Worm (Caenorhabditis elegans) whole organism, L1 larva: ENCODE data around the gene F46G10.4.
A peak's percentile ranks its signal among the peaks of the same experiment; 100 is the strongest.

Experiments used
- C16A3.4 ChIP-seq: fragments of 150-350 bp; optimal IDR thresholded peaks from 2 replicates; lab custom pipeline; 2014; ENCODE audit warnings: missing biosample characterization, missing genetic modification characterization
- blmp-1 ChIP-seq: fragments of 150-350 bp; optimal IDR thresholded peaks from 2 replicates; lab custom pipeline; 2014; ENCODE audit warnings: missing biosample characterization, missing genetic modification characterization
- ceh-82 ChIP-seq, 3 experiments: fragments of 150-350 bp in 1 of 3; sonication (generic microtip) in 2 of 3; optimal IDR thresholded peaks; 2 replicates each; lab custom pipeline; 2014 to 2017; ENCODE audit warnings: missing biosample characterization in 3 of 3, missing genetic modification characterization in 3 of 3
- ceh-90 ChIP-seq: sonication (generic microtip); optimal IDR thresholded peaks from 2 replicates; lab custom pipeline; 2016; ENCODE audit warnings: missing genetic modification characterization, missing compliant biosample characterization
- ces-1 ChIP-seq: fragments of 150-350 bp; optimal IDR thresholded peaks from 2 replicates; lab custom pipeline; 2014; ENCODE audit warnings: missing biosample characterization, missing genetic modification reagents, missing genetic modification characterization
- dpl-1 ChIP-seq, 3 experiments: fragments of 150-350 bp in 2 of 3; sonication (generic microtip) in 1 of 3; optimal IDR thresholded peaks; 2 replicates each; lab custom pipeline; 2014 to 2017; ENCODE audit warnings: missing biosample characterization in 3 of 3, missing genetic modification characterization in 3 of 3, missing genetic modification reagents in 3 of 3
- dsc-1 ChIP-seq: sonication (generic microtip); optimal IDR thresholded peaks from 2 replicates; lab custom pipeline; 2016; ENCODE audit warnings: mild to moderate bottlenecking, missing genetic modification characterization, missing compliant biosample characterization
- efl-1 ChIP-seq, 4 experiments: fragments of 150-350 bp; optimal IDR thresholded peaks in 3 of 4; peaks in 1 of 4; 1 replicate in 1 of 4; 2 replicates in 3 of 4; lab custom pipeline; 2014; ENCODE audit warnings: missing biosample characterization in 2 of 4, missing genetic modification characterization in 2 of 4, missing genetic modification reagents in 2 of 4
- egl-27 ChIP-seq, 2 experiments: fragments of 150-350 bp in 1 of 2; sonication (generic microtip); optimal IDR thresholded peaks; 3 replicates each; lab custom pipeline; 2017 to 2018; ENCODE audit warnings: missing biosample characterization in 2 of 2, missing genetic modification characterization in 2 of 2, missing genetic modification reagents in 2 of 2
- elt-2 ChIP-seq: sonication (generic microtip); optimal IDR thresholded peaks from 2 replicates; lab custom pipeline; 2016; ENCODE audit warnings: missing genetic modification characterization, mild to moderate bottlenecking, inconsistent platforms, missing compliant biosample characterization, missing genetic modification reagents
- elt-3 ChIP-seq, 6 experiments: fragments of 150-350 bp in 1 of 6; sonication (generic microtip); optimal IDR thresholded peaks; 2 replicates each; lab custom pipeline; 2017 to 2018; ENCODE audit warnings: missing biosample characterization in 6 of 6, missing genetic modification characterization in 6 of 6, inconsistent platforms in 1 of 6
- fkh-4 ChIP-seq: sonication (generic microtip); optimal IDR thresholded peaks from 2 replicates; lab custom pipeline; 2016; ENCODE audit warnings: missing compliant biosample characterization, missing genetic modification characterization, borderline replicate concordance
- fos-1 ChIP-seq: fragments of 150-350 bp; optimal IDR thresholded peaks from 2 replicates; lab custom pipeline; 2014; ENCODE audit warnings: missing biosample characterization, missing genetic modification characterization
- grh-1 ChIP-seq: fragments of 200-800 bp; sonication (Bioruptor generic); IDR thresholded peaks from 2 replicates; pipeline ENCODE4 v1.3.6; 2022; ENCODE audit warnings: missing genetic modification reagents, missing genetic modification characterization, missing compliant biosample characterization
- hlh-4 ChIP-seq: sonication (generic microtip); optimal IDR thresholded peaks from 2 replicates; lab custom pipeline; 2016; ENCODE audit warnings: mild to moderate bottlenecking, missing genetic modification characterization, missing compliant biosample characterization
- irx-1 ChIP-seq: sonication (generic microtip); optimal IDR thresholded peaks from 2 replicates; lab custom pipeline; 2016; ENCODE audit warnings: missing genetic modification characterization, missing compliant biosample characterization
- jun-1 ChIP-seq: fragments of 150-350 bp; optimal IDR thresholded peaks from 2 replicates; lab custom pipeline; 2014; ENCODE audit warnings: missing biosample characterization, missing genetic modification reagents, missing genetic modification characterization
- lin-13 ChIP-seq: fragments of 150-350 bp; optimal IDR thresholded peaks from 2 replicates; lab custom pipeline; 2014; ENCODE audit warnings: missing biosample characterization, missing genetic modification reagents, missing genetic modification characterization
- lin-14 ChIP-seq: fragments of 200-800 bp; sonication (Bioruptor generic); optimal IDR thresholded peaks from 2 replicates; lab custom pipeline; 2018; ENCODE audit warnings: mild to moderate bottlenecking, missing genetic modification characterization, moderate library complexity, missing compliant biosample characterization
- lin-15B ChIP-seq: fragments of 150-350 bp; sonication (generic microtip); optimal IDR thresholded peaks from 3 replicates; lab custom pipeline; 2014; ENCODE audit warnings: missing biosample characterization, missing genetic modification characterization
- lin-35 ChIP-seq, 2 experiments: fragments of 150-350 bp; optimal IDR thresholded peaks; 2 replicates each; lab custom pipeline; 2014; ENCODE audit warnings: missing biosample characterization in 2 of 2, missing genetic modification characterization in 2 of 2, missing genetic modification reagents in 2 of 2
- lir-3 ChIP-seq: sonication (generic microtip); optimal IDR thresholded peaks from 2 replicates; lab custom pipeline; 2016; ENCODE audit warnings: mild to moderate bottlenecking, missing genetic modification characterization, moderate library complexity, missing compliant biosample characterization; ENCODE audit not compliant: poor library complexity
- lsy-2 ChIP-seq, 2 experiments: fragments of 150-350 bp; optimal IDR thresholded peaks; 2 replicates each; lab custom pipeline; 2014; ENCODE audit warnings: missing biosample characterization in 2 of 2, missing genetic modification characterization in 2 of 2
- mdl-1 ChIP-seq, 2 experiments: fragments of 150-350 bp; optimal IDR thresholded peaks; 2 replicates each; lab custom pipeline; 2014 to 2017; ENCODE audit warnings: missing biosample characterization in 2 of 2, missing genetic modification characterization in 2 of 2, inconsistent platforms in 1 of 2
- mef-2 ChIP-seq: fragments of 150-350 bp; optimal IDR thresholded peaks from 2 replicates; lab custom pipeline; 2014; ENCODE audit warnings: missing biosample characterization, missing genetic modification characterization
- mep-1 ChIP-seq: fragments of 150-350 bp; optimal IDR thresholded peaks from 2 replicates; lab custom pipeline; 2014; ENCODE audit warnings: missing biosample characterization, missing genetic modification characterization
- nhr-11 ChIP-seq: fragments of 150-350 bp; optimal IDR thresholded peaks from 2 replicates; lab custom pipeline; 2014; ENCODE audit warnings: missing biosample characterization, missing genetic modification characterization
- nhr-12 ChIP-seq: sonication (generic microtip); optimal IDR thresholded peaks from 2 replicates; lab custom pipeline; 2017; ENCODE audit warnings: missing biosample characterization, missing genetic modification characterization
- nhr-19 ChIP-seq: fragments of 200-800 bp; sonication (Bioruptor generic); conservative IDR thresholded peaks from 2 replicates; pipeline ENCODE4 v1.3.6; 2022; ENCODE audit warnings: missing genetic modification characterization, missing compliant biosample characterization
- nhr-20 ChIP-seq: sonication (generic microtip); optimal IDR thresholded peaks from 2 replicates; lab custom pipeline; 2016; ENCODE audit warnings: mild to moderate bottlenecking, missing genetic modification characterization, missing compliant biosample characterization
- nhr-237 ChIP-seq: fragments of 150-350 bp; optimal IDR thresholded peaks from 2 replicates; lab custom pipeline; 2014; ENCODE audit warnings: missing biosample characterization, missing genetic modification characterization
- nhr-47 ChIP-seq: sonication (generic microtip); optimal IDR thresholded peaks from 2 replicates; lab custom pipeline; 2016; ENCODE audit warnings: mild to moderate bottlenecking, missing genetic modification characterization, moderate library complexity, missing compliant biosample characterization
- nhr-71 ChIP-seq: sonication (generic microtip); optimal IDR thresholded peaks from 2 replicates; lab custom pipeline; 2016; ENCODE audit warnings: mild to moderate bottlenecking, missing genetic modification characterization, moderate library complexity, missing compliant biosample characterization
- nhr-76 ChIP-seq: sonication (generic microtip); optimal IDR thresholded peaks from 2 replicates; lab custom pipeline; 2017; ENCODE audit warnings: missing biosample characterization, missing genetic modification characterization
- nhr-77 ChIP-seq: fragments of 150-350 bp; optimal IDR thresholded peaks from 2 replicates; lab custom pipeline; 2014; ENCODE audit warnings: missing biosample characterization, missing genetic modification characterization
- nhr-84 ChIP-seq: sonication (generic microtip); optimal IDR thresholded peaks from 2 replicates; lab custom pipeline; 2017; ENCODE audit warnings: missing biosample characterization, missing genetic modification characterization
- nhr-85 ChIP-seq: sonication (generic microtip); peaks from one replicate; lab custom pipeline; 2016; ENCODE audit warnings: missing genetic modification characterization, inconsistent platforms, missing compliant biosample characterization
- nhr-90 ChIP-seq: sonication (generic microtip); optimal IDR thresholded peaks from 2 replicates; lab custom pipeline; 2016; ENCODE audit warnings: mild to moderate bottlenecking, missing genetic modification characterization, missing compliant biosample characterization; ENCODE audit not compliant: poor library complexity
- pax-3 ChIP-seq: fragments of 200-800 bp; sonication (Bioruptor generic); optimal IDR thresholded peaks from 2 replicates; lab custom pipeline; 2018; ENCODE audit warnings: mild to moderate bottlenecking, missing genetic modification characterization, moderate library complexity, missing compliant biosample characterization
- rnt-1 ChIP-seq: sonication (generic microtip); optimal IDR thresholded peaks from 2 replicates; lab custom pipeline; 2016; ENCODE audit warnings: mild to moderate bottlenecking, missing genetic modification characterization, moderate library complexity, missing compliant biosample characterization
- skn-1 ChIP-seq: fragments of 150-350 bp; optimal IDR thresholded peaks from 2 replicates; lab custom pipeline; 2014; ENCODE audit warnings: missing biosample characterization, missing genetic modification characterization
- snu-23 ChIP-seq: sonication (generic microtip); optimal IDR thresholded peaks from 2 replicates; lab custom pipeline; 2016; ENCODE audit warnings: missing genetic modification characterization, missing compliant biosample characterization
- sup-37 ChIP-seq: fragments of 200-800 bp; sonication (Bioruptor generic); optimal IDR thresholded peaks from 2 replicates; lab custom pipeline; 2018; ENCODE audit warnings: mild to moderate bottlenecking, missing genetic modification characterization, missing compliant biosample characterization
- swsn-7 ChIP-seq: sonication (generic microtip); optimal IDR thresholded peaks from 2 replicates; lab custom pipeline; 2016; ENCODE audit warnings: missing genetic modification characterization, missing compliant biosample characterization
- tbx-2 ChIP-seq: sonication (generic microtip); optimal IDR thresholded peaks from 2 replicates; lab custom pipeline; 2016; ENCODE audit warnings: missing genetic modification characterization, missing compliant biosample characterization
- xbp-1 ChIP-seq: sonication (generic microtip); optimal IDR thresholded peaks from 2 replicates; lab custom pipeline; 2016; ENCODE audit warnings: missing genetic modification characterization, missing compliant biosample characterization
- ztf-4 ChIP-seq: fragments of 150-350 bp; optimal IDR thresholded peaks from 2 replicates; lab custom pipeline; 2014; ENCODE audit warnings: missing biosample characterization, missing genetic modification characterization

F46G10.4 gene

DNA sequence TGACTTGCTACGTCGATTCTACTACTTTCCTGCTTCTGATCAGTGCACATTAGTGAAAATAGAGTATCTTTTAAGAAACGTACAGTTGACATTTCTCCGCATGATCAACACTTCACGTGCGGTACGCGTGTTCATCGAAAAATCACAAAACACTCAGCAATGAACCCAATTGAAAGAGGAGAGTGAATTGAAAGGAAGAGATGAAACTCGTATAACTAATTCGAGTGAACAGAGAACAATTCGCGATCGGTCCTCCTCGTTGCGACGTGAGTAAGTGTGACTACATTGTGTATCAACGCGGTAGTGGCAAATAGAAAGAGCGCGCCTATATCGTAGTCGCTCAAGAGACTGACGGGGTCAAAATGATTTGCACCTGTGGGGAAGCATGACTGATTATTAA lies 19.7 kb downstream of the F46G10.4 start:
- TF ChIP-seq mdl-1 (tag; optimal IDR thresholded peaks at IDR 0.05; lab: Kevin White, UChicago) (peak in 1 of 2 experiments; percentile 88), nhr-47 (peak; percentile 73), nhr-77 (tag; lab: Kevin White, UChicago) (peak; percentile 57), elt-3 (tag; optimal IDR thresholded peaks at IDR 0.05; lab: Kevin White, UChicago) (peak in 5 of 6 experiments; percentile 33 to 92 (median 83)), nhr-11 (tag; lab: Kevin White, UChicago) (peak; percentile 32), lin-14 (GFP tag; lab: Kevin White, UChicago) (peak; percentile 92), nhr-20 (tag; lab: Kevin White, UChicago) (peak; percentile 99), elt-2 (tag; lab: Kevin White, UChicago) (peak; percentile 61), nhr-19 (GFP tag; lab: Robert Waterston, UW) (peak; percentile 98), lin-15B (no peak), mef-2 (tag; lab: Kevin White, UChicago) (peak; percentile 2), ceh-90 (no peak), snu-23 (GFP tag; lab: Kevin White, UChicago) (peak; percentile 88), ces-1 (GFP tag; lab: Kevin White, UChicago) (no peak), nhr-12 (tag; lab: Kevin White, UChicago) (no peak), grh-1 (GFP tag; lab: Robert Waterston, UW) (peak; percentile 77), ceh-82 (tag; optimal IDR thresholded peaks at IDR 0.05; lab: Kevin White, UChicago) (peak in 2 of 3 experiments; percentile 10 to 44), xbp-1 (tag; lab: Kevin White, UChicago) (peak; percentile 35), efl-1 (optimal IDR thresholded peaks at IDR 0.05; lab: Kevin White, UChicago) (peak in 1 of 2 experiments; percentile 9), efl-1 (GFP tag; optimal IDR thresholded peaks at IDR 0.05 in 1 of 2; lab: Kevin White, UChicago) (peak in 1 of 2 experiments; percentile 93), lin-13 (GFP tag; lab: Kevin White, UChicago) (peak; percentile 38), pax-3 (tag; lab: Kevin White, UChicago) (no peak), blmp-1 (tag; lab: Kevin White, UChicago) (peak; percentile 94), swsn-7 (tag; lab: Kevin White, UChicago) (peak; percentile 42), tbx-2 (tag; lab: Kevin White, UChicago) (peak; percentile 81), lin-35 (GFP tag; optimal IDR thresholded peaks at IDR 0.05; lab: Kevin White, UChicago) (peak in 1 of 2 experiments; percentile 84), nhr-84 (no peak), nhr-237 (tag; lab: Kevin White, UChicago) (peak; percentile 15), nhr-71 (tag; lab: Kevin White, UChicago) (peak; percentile 92), nhr-85 (tag; lab: Kevin White, UChicago) (peak; percentile 99), nhr-76 (tag; lab: Kevin White, UChicago) (peak; percentile 41), lsy-2 (tag; optimal IDR thresholded peaks at IDR 0.05; lab: Kevin White, UChicago) (peak; percentile 36 to 79), ztf-4 (tag; lab: Kevin White, UChicago) (peak; percentile 72), dsc-1 (no peak), fos-1 (tag; lab: Kevin White, UChicago) (peak; percentile 26), rnt-1 (peak; percentile 46), nhr-90 (peak; percentile 88), sup-37 (GFP tag; lab: Kevin White, UChicago) (peak; percentile 48), irx-1 (tag; lab: Kevin White, UChicago) (peak; percentile 58), hlh-4 (tag; lab: Kevin White, UChicago) (no peak), mep-1 (tag; lab: Kevin White, UChicago) (peak; percentile 65), egl-27 (tag; optimal IDR thresholded peaks at IDR 0.05; lab: Kevin White, UChicago) (peak; percentile 55 to 77), lir-3 (tag; lab: Kevin White, UChicago) (peak; percentile 17), C16A3.4 (peak; percentile 75), jun-1 (peak; percentile 67), skn-1 (tag; lab: Kevin White, UChicago) (no peak), fkh-4 (tag; lab: Kevin White, UChicago) (no peak), dpl-1 (GFP tag; optimal IDR thresholded peaks at IDR 0.05; lab: Kevin White, UChicago) (peak in 2 of 3 experiments; percentile 6 to 22)
